Fruit fly (Drosophila melanogaster) whole organism, embryonic: Measurements from ENCODE around the gene Cby.

Source experiments
- Aef1 ChIP-seq: fragments of 200-800 bp; sonication (Bioruptor generic); IDR thresholded peaks from 3 replicates; pipeline ENCODE4 v1.3.6; 2022; ENCODE audit warnings: missing biosample characterization, missing genetic modification characterization
- Atf6 ChIP-seq: fragments of 200-800 bp; sonication (Bioruptor generic); IDR thresholded peaks from 2 replicates; pipeline ENCODE4 v1.3.6; 2022; ENCODE audit warnings: missing biosample characterization, missing genetic modification characterization
- Bgb ChIP-seq: fragments of 200-800 bp; sonication (Bioruptor generic); IDR thresholded peaks from 2 replicates; pipeline ENCODE4 v1.3.6; 2022; ENCODE audit warnings: missing biosample characterization, missing genetic modification characterization; ENCODE audit not compliant: partially characterized antibody
- CG10274 ChIP-seq: fragments of 200-800 bp; sonication (Bioruptor generic); optimal IDR thresholded peaks from 3 replicates; lab custom pipeline; 2017; ENCODE audit warnings: missing biosample characterization, mild to moderate bottlenecking, missing genetic modification characterization
- CG11695 ChIP-seq: fragments of 200-800 bp; sonication (Bioruptor generic); IDR thresholded peaks from 3 replicates; pipeline ENCODE4 v1.3.6; 2022; ENCODE audit warnings: missing biosample characterization, missing genetic modification characterization
- CG11696 ChIP-seq: fragments of 200-800 bp; sonication (Bioruptor generic); IDR thresholded peaks from 2 replicates; pipeline ENCODE4 v1.3.6; 2022; ENCODE audit warnings: missing biosample characterization, missing genetic modification characterization
- CG12236 ChIP-seq: fragments of 200-800 bp; sonication (Bioruptor generic); optimal IDR thresholded peaks from 2 replicates; lab custom pipeline; 2016; ENCODE audit warnings: missing biosample characterization, missing genetic modification characterization
- CG14965 ChIP-seq: fragments of 200-800 bp; sonication (Bioruptor generic); optimal IDR thresholded peaks from 2 replicates; lab custom pipeline; 2016; ENCODE audit warnings: missing biosample characterization, missing genetic modification characterization, borderline replicate concordance
- CG15269 ChIP-seq: fragments of 200-800 bp; sonication (Bioruptor generic); optimal IDR thresholded peaks from 2 replicates; lab custom pipeline; 2018; ENCODE audit warnings: missing biosample characterization, mild to moderate bottlenecking, missing genetic modification characterization, moderate library complexity
- CG15514 ChIP-seq: fragments of 200-800 bp; sonication (Bioruptor generic); optimal IDR thresholded peaks from 3 replicates; lab custom pipeline; 2017; ENCODE audit warnings: missing biosample characterization, missing genetic modification characterization, mild to moderate bottlenecking, moderate library complexity, missing genetic modification reagents
- CG17186 ChIP-seq: fragments of 200-800 bp; sonication (Bioruptor generic); optimal IDR thresholded peaks from 3 replicates; lab custom pipeline; 2017; ENCODE audit warnings: missing biosample characterization, missing genetic modification reagents, missing genetic modification characterization
- CG32532 ChIP-seq: fragments of 200-800 bp; sonication (Bioruptor generic); IDR thresholded peaks from 2 replicates; pipeline ENCODE4 v1.3.6; 2022; ENCODE audit warnings: missing biosample characterization, missing genetic modification characterization
- CG6683 ChIP-seq: fragments of 200-800 bp; sonication (Bioruptor generic); optimal IDR thresholded peaks from 2 replicates; lab custom pipeline; 2017; ENCODE audit warnings: missing biosample characterization, mild to moderate bottlenecking, missing genetic modification characterization, missing genetic modification reagents
- CG7357 ChIP-seq: fragments of 200-800 bp; sonication (Bioruptor generic); IDR thresholded peaks from 3 replicates; pipeline ENCODE4 v1.3.6; 2022; ENCODE audit warnings: missing biosample characterization, missing genetic modification characterization
- CG7928 ChIP-seq: fragments of 200-800 bp; sonication (Bioruptor generic); optimal IDR thresholded peaks from 2 replicates; lab custom pipeline; 2017; ENCODE audit warnings: missing biosample characterization, mild to moderate bottlenecking, missing genetic modification characterization
- CG8478 ChIP-seq: fragments of >200 bp; optimal IDR thresholded peaks from 2 replicates; lab custom pipeline; 2018
- CG8944 ChIP-seq: fragments of 200-800 bp; sonication (Bioruptor generic); optimal IDR thresholded peaks from 3 replicates; lab custom pipeline; 2016; ENCODE audit warnings: missing biosample characterization, missing genetic modification characterization
- CG9215 ChIP-seq: fragments of 200-800 bp; sonication (Bioruptor generic); IDR thresholded peaks from 2 replicates; pipeline ENCODE4 v1.3.6; 2022; ENCODE audit warnings: missing biosample characterization, missing genetic modification characterization
- Deaf1 ChIP-seq: fragments of 200-800 bp; optimal IDR thresholded peaks from 3 replicates; lab custom pipeline; 2019; ENCODE audit warnings: missing biosample characterization, mild to moderate bottlenecking, missing genetic modification characterization, moderate library complexity
- Doc2 ChIP-seq: fragments of 200-800 bp; sonication (Bioruptor generic); IDR thresholded peaks from 2 replicates; pipeline ENCODE4 v1.3.6; 2022; ENCODE audit warnings: missing biosample characterization, missing genetic modification characterization
- Gsc ChIP-seq: fragments of 200-800 bp; sonication (Bioruptor generic); IDR thresholded peaks from 2 replicates; pipeline ENCODE4 v1.3.6; 2022; ENCODE audit warnings: missing biosample characterization, missing genetic modification characterization
- Gug ChIP-seq: fragments of 200-800 bp; sonication (Bioruptor generic); IDR thresholded peaks from 4 replicates; pipeline ENCODE4 v1.3.6; 2022; ENCODE audit warnings: missing biosample characterization, missing genetic modification characterization
- HmgD ChIP-seq: fragments of 200-800 bp; sonication (Bioruptor generic); optimal IDR thresholded peaks from 3 replicates; lab custom pipeline; 2016; ENCODE audit warnings: missing biosample characterization, missing genetic modification characterization
- Kr ChIP-seq: fragments of 200-800 bp; sonication (Bioruptor generic); optimal IDR thresholded peaks from 2 replicates; lab custom pipeline; 2017; ENCODE audit warnings: missing biosample characterization, mild to moderate bottlenecking, missing genetic modification characterization
- MBD-R2 ChIP-seq: fragments of 200-800 bp; sonication (Bioruptor generic); IDR thresholded peaks from 2 replicates; pipeline ENCODE4 v1.3.6; 2022; ENCODE audit warnings: missing biosample characterization, missing genetic modification characterization
- Opbp ChIP-seq: fragments of 200-800 bp; sonication (Bioruptor generic); IDR thresholded peaks from 3 replicates; pipeline ENCODE4 v1.3.6; 2022; ENCODE audit warnings: missing biosample characterization, missing genetic modification characterization; ENCODE audit not compliant: partially characterized antibody
- Optix ChIP-seq: fragments of 200-800 bp; sonication (Bioruptor generic); IDR thresholded peaks from 3 replicates; pipeline ENCODE4 v1.3.6; 2022; ENCODE audit warnings: missing biosample characterization, missing genetic modification characterization
- Sry-β ChIP-seq: fragments of 200-800 bp; sonication (Bioruptor generic); optimal IDR thresholded peaks from 2 replicates; lab custom pipeline; 2018; ENCODE audit warnings: missing biosample characterization, mild to moderate bottlenecking, missing genetic modification characterization, moderate library complexity
- Stat92E ChIP-seq, 3 experiments: fragments of >200 bp in 2 of 3; fragments of 200-800 bp in 1 of 3; sonication (Bioruptor generic) in 1 of 3; optimal IDR thresholded peaks; 2 replicates each; lab custom pipeline; 2017 to 2019; ENCODE audit warnings: missing biosample characterization in 3 of 3, missing genetic modification characterization in 3 of 3, mild to moderate bottlenecking in 1 of 3, moderate library complexity in 1 of 3
- YL-1 ChIP-seq: fragments of 200-800 bp; sonication (Bioruptor generic); optimal IDR thresholded peaks from 3 replicates; lab custom pipeline; 2017; ENCODE audit warnings: missing biosample characterization, mild to moderate bottlenecking, missing genetic modification characterization
- ac ChIP-seq: fragments of 200-800 bp; sonication (Bioruptor generic); optimal IDR thresholded peaks from 3 replicates; lab custom pipeline; 2017; ENCODE audit warnings: missing biosample characterization, mild to moderate bottlenecking, missing genetic modification characterization
- al ChIP-seq: fragments of 200-800 bp; sonication (Bioruptor generic); IDR thresholded peaks from 2 replicates; pipeline ENCODE4 v1.3.6; 2022; ENCODE audit warnings: missing biosample characterization, missing genetic modification characterization
- bsh ChIP-seq, 2 experiments: fragments of 200-800 bp; sonication (Bioruptor generic); optimal IDR thresholded peaks; 2 replicates each; lab custom pipeline; 2017 to 2018; ENCODE audit warnings: mild to moderate bottlenecking in 2 of 2, missing biosample characterization in 2 of 2, missing genetic modification characterization in 2 of 2, moderate library complexity in 1 of 2
- crp ChIP-seq, 2 experiments: fragments of 200-800 bp; sonication (Bioruptor generic); optimal IDR thresholded peaks; 2 replicates in 1 of 2; 3 replicates in 1 of 2; lab custom pipeline; 2017; ENCODE audit warnings: missing biosample characterization in 2 of 2, missing genetic modification characterization in 2 of 2, mild to moderate bottlenecking in 1 of 2, moderate library complexity in 1 of 2
- cwo ChIP-seq: fragments of 200-800 bp; sonication (Bioruptor generic); optimal IDR thresholded peaks from 3 replicates; lab custom pipeline; 2017; ENCODE audit warnings: missing biosample characterization, missing genetic modification characterization, mild to moderate bottlenecking, moderate library complexity, missing genetic modification reagents
- dati ChIP-seq: fragments of 200-800 bp; sonication (Bioruptor generic); IDR thresholded peaks from 2 replicates; pipeline ENCODE4 v1.3.6; 2022; ENCODE audit warnings: missing biosample characterization, missing genetic modification characterization
- dimm ChIP-seq: fragments of 200-800 bp; sonication (Bioruptor generic); IDR thresholded peaks from 2 replicates; pipeline ENCODE4 v1.3.6; 2022; ENCODE audit warnings: missing biosample characterization, missing genetic modification characterization
- fru ChIP-seq: fragments of >200 bp; optimal IDR thresholded peaks from 2 replicates; lab custom pipeline; 2017
- grn ChIP-seq: fragments of 200-800 bp; sonication (Bioruptor generic); optimal IDR thresholded peaks from 3 replicates; lab custom pipeline; 2017; ENCODE audit warnings: missing biosample characterization, missing genetic modification characterization
- h ChIP-seq: fragments of >200 bp; optimal IDR thresholded peaks from 2 replicates; lab custom pipeline; 2017
- her ChIP-seq: fragments of 200-800 bp; sonication (Bioruptor generic); optimal IDR thresholded peaks from 2 replicates; lab custom pipeline; 2016; ENCODE audit warnings: missing biosample characterization, missing genetic modification characterization
- maf-S ChIP-seq: fragments of 200-800 bp; sonication (Bioruptor generic); optimal IDR thresholded peaks from 2 replicates; lab custom pipeline; 2016; ENCODE audit warnings: missing biosample characterization, missing genetic modification characterization
- org-1 ChIP-seq: fragments of 200-800 bp; sonication (Bioruptor generic); optimal IDR thresholded peaks from 2 replicates; lab custom pipeline; 2017; ENCODE audit warnings: missing biosample characterization, missing genetic modification characterization
- pan ChIP-seq, 4 experiments: fragments of >200 bp in 3 of 4; fragments of 200-800 bp in 1 of 4; sonication (Bioruptor generic) in 1 of 4; optimal IDR thresholded peaks in 3 of 4; IDR thresholded peaks in 1 of 4; 2 replicates each; pipeline versions ENCODE4 v1.3.6 to Lab custom; 2017 to 2022; ENCODE audit warnings: missing biosample characterization in 2 of 4, missing genetic modification characterization in 2 of 4, mixed read lengths in 1 of 4
- slp2 ChIP-seq: fragments of 200-800 bp; sonication (Bioruptor generic); optimal IDR thresholded peaks from 2 replicates; lab custom pipeline; 2016; ENCODE audit warnings: missing biosample characterization, missing genetic modification characterization
- trem ChIP-seq: fragments of 200-800 bp; optimal IDR thresholded peaks from 3 replicates; lab custom pipeline; 2019; ENCODE audit warnings: missing biosample characterization, mild to moderate bottlenecking, missing genetic modification characterization, moderate library complexity
- trh ChIP-seq: fragments of 200-800 bp; sonication (Bioruptor generic); optimal IDR thresholded peaks from 2 replicates; lab custom pipeline; 2016; ENCODE audit warnings: missing biosample characterization, missing genetic modification characterization
- ttk ChIP-seq: fragments of 200-800 bp; sonication (Bioruptor generic); IDR thresholded peaks from 2 replicates; pipeline ENCODE4 v2.1.2; 2022; ENCODE audit warnings: missing biosample characterization, missing genetic modification characterization
- wek ChIP-seq: fragments of 200-800 bp; sonication (Bioruptor generic); optimal IDR thresholded peaks from 3 replicates; lab custom pipeline; 2018; ENCODE audit warnings: missing biosample characterization, mild to moderate bottlenecking, missing genetic modification characterization, moderate library complexity

Cby gene

DNA sequence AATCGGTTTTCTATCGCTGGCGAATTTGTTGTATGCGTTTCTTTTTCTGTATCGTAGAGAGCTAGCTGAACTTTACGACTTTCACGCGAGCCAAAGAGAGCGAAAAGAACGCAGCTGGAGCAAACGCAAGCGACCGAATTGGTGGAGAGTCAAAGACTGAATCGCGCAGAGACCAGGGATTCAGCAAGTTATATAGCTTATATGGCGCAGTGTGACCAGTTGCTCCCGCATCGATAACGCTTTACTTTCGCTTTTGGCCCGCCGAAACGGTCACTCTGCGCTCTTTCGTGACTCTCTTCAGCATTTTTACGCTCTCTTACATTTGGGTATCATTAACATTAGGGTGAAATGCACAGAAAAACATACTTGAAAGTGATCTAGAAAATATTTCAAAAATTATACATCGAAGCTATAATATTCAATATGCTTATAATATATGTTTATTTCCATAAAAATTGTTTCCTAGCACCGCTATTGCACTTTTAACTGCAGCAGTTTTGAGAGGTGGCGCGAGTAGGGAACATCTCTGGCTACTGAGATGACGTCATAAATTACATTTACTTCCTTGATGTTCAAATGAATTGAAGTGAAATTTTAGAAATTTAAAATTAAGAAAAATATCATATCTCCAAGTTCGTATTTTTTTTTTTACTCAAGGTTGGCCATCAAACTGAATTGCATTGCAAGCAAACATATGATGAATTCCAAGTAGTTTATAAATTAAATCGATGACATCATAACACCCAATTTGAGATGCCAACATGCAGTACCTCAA, 11.5 kb upstream of the Cby start, which contains the start of gene glec (continued):
- TF ChIP-seq Deaf1 (tag; lab: Kevin White, UChicago) (peak; percentile 34), slp2 (no peak), dati (no peak), MBD-R2 (GFP tag; lab: Robert Waterston, UW) (0 out of 2 replicates have a peak, but pooled peaks have one; percentile 18), CG11695 (GFP tag; lab: Robert Waterston, UW) (peak; percentile 50; the same call in 2 of the 3 replicates), CG14965 (GFP tag; lab: Kevin White, UChicago) (no peak), wek (GFP tag; lab: Kevin White, UChicago) (peak; percentile 21), CG8478 (lab: Kevin White, UChicago) (no peak), Sry-β (GFP tag; lab: Kevin White, UChicago) (no peak), Opbp (GFP tag; lab: Robert Waterston, UW) (peak; percentile 73), ac (GFP tag; lab: Kevin White, UChicago) (no peak), her (peak; percentile 61), CG7928 (GFP tag; lab: Kevin White, UChicago) (peak; percentile 63), al (GFP tag; lab: Robert Waterston, UW) (no peak), YL-1 (peak; percentile 38), Gug (no peak; the same call in 3 of the 4 replicates), HmgD (GFP tag; lab: Kevin White, UChicago) (peak; percentile 77), Bgb (GFP tag; lab: Robert Waterston, UW) (peak; percentile 73), Optix (GFP tag; lab: Robert Waterston, UW) (no peak), org-1 (GFP tag; lab: Kevin White, UChicago) (no peak), trem (tag; lab: Kevin White, UChicago) (peak; percentile 16), Aef1 (no peak), cwo (GFP tag; lab: Kevin White, UChicago) (no peak), CG15514 (GFP tag; lab: Kevin White, UChicago) (peak; percentile 91), h (lab: Kevin White, UChicago) (no peak), CG12236 (GFP tag; lab: Kevin White, UChicago) (peak; percentile 11), crp (GFP tag; optimal IDR thresholded peaks at IDR 0.05; lab: Kevin White, UChicago) (no peak), CG10274 (no peak), bsh (GFP tag; optimal IDR thresholded peaks at IDR 0.05; lab: Kevin White, UChicago) (peak in 1 of 2 experiments; percentile 8), fru (lab: Kevin White, UChicago) (no peak), pan (optimal IDR thresholded peaks at IDR 0.05; lab: Kevin White, UChicago) (no peak), pan (GFP tag; optimal IDR thresholded peaks at IDR 0.05 in 1 of 2, IDR thresholded peaks at IDR 0.05 in 1 of 2) (peak in 1 of 2 experiments; percentile 59), CG32532 (GFP tag; lab: Robert Waterston, UW) (peak; percentile 63), CG9215 (no peak), CG11696 (GFP tag; lab: Robert Waterston, UW) (peak; percentile 38), Atf6 (GFP tag; lab: Robert Waterston, UW) (peak; percentile 16; the same call in 1 of the 2 replicates), CG17186 (GFP tag; lab: Kevin White, UChicago) (no peak), Doc2 (GFP tag; lab: Robert Waterston, UW) (no peak), CG7357 (GFP tag; lab: Robert Waterston, UW) (no peak), maf-S (peak; percentile 51), CG6683 (GFP tag; lab: Kevin White, UChicago) (no peak), trh (GFP tag; lab: Kevin White, UChicago) (peak; percentile 7), dimm (GFP tag; lab: Robert Waterston, UW) (no peak), Stat92E (GFP tag; optimal IDR thresholded peaks at IDR 0.05; lab: Kevin White, UChicago) (peak in 1 of 3 experiments; percentile 79), Kr (GFP tag; lab: Kevin White, UChicago) (no peak), Gsc (GFP tag; lab: Robert Waterston, UW) (no peak), CG15269 (no peak), CG8944 (peak; percentile 10), ttk (peak; percentile 46; the same call in 1 of the 2 replicates), grn (GFP tag; lab: Kevin White, UChicago) (peak; percentile 7)
